Worm (Caenorhabditis elegans) whole organism, L1 larva: Measurements from ENCODE around the gene ekl-5.

Experiments used
- ama-1 ChIP-seq: fragments of 150-350 bp; optimal IDR thresholded peaks from 2 replicates; lab custom pipeline; 2014
- lin-35 ChIP-seq, 2 experiments: fragments of 150-350 bp; optimal IDR thresholded peaks; 2 replicates each; lab custom pipeline; 2014; ENCODE audit warnings: missing biosample characterization in 2 of 2, missing genetic modification characterization in 2 of 2, missing genetic modification reagents in 2 of 2
- sox-4 ChIP-seq: sonication (generic microtip); optimal IDR thresholded peaks from 2 replicates; lab custom pipeline; 2016; ENCODE audit warnings: missing genetic modification characterization, missing compliant biosample characterization
- tbx-2 ChIP-seq: sonication (generic microtip); optimal IDR thresholded peaks from 2 replicates; lab custom pipeline; 2016; ENCODE audit warnings: missing genetic modification characterization, missing compliant biosample characterization
- zag-1 ChIP-seq: fragments of 150-350 bp; optimal IDR thresholded peaks from 2 replicates; lab custom pipeline; 2014; ENCODE audit warnings: missing biosample characterization, missing genetic modification characterization

DNA sequence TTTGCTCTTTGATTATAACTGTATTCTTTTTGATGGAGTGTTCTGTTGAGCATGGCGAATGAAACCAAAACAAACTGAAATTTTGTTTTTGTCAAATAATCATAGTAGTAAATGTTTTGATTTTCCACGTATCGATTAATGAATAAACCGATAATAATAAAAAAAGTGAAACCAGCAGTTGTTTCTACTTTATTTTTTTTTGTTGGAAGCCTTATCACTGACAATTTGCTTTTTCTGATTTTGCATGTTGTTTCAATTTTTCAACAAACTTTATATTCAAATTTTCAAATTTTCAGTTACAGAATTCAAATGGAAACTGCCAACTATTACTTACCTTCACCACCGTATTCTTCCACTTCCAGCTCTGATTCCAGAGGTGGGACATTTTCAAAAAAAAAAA, 17.6 kb upstream of the ekl-5 start, which contains the start of gene elt-3:
- no peak for TF ChIP-seq zag-1 (tag; lab: Kevin White, UChicago)
- TF ChIP-seq ama-1 (lab: Kevin White, UChicago), result no peak
- TF ChIP-seq lin-35 (GFP tag; optimal IDR thresholded peaks at IDR 0.05; lab: Kevin White, UChicago), result no peak
- no peak for TF ChIP-seq sox-4 (tag; lab: Kevin White, UChicago)
- no peak for TF ChIP-seq tbx-2 (tag; lab: Kevin White, UChicago)
